Worm (Caenorhabditis elegans) whole organism, L4/young adult: ENCODE measurements around the gene syd-1.

Experiments
- W03F9.2 ChIP-seq: fragments of 150-350 bp; optimal IDR thresholded peaks from 2 replicates; lab custom pipeline; 2014; ENCODE audit warnings: missing biosample characterization, missing genetic modification characterization
- dao-5 ChIP-seq: sonication (generic microtip); optimal IDR thresholded peaks from 2 replicates; lab custom pipeline; 2016; ENCODE audit warnings: missing genotype, missing genetic modification characterization, moderate library complexity, missing compliant biosample characterization
- him-1 ChIP-seq: sonication (generic microtip); optimal IDR thresholded peaks from 2 replicates; lab custom pipeline; 2016; ENCODE audit warnings: missing genotype, missing genetic modification reagents, missing genetic modification characterization, missing compliant biosample characterization

Gene syd-1

DNA sequence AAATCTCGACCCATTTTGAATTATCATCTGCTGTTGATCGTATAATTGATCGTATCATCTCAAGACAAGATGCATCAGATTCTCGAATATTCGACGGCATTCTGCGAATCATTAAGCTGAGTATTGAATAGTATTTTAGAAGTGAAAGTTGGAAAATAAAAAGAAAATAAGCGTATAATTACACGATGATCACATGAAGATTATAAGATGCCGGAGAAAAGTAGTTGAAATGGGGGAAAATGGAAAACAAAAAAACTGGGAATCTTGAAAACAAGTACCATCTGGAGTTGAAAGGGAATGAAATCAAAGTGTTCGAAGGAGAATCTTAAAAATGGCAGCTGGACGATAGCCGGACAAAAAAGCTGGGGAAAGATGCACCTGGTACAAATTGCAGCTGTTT, 25.7 kb upstream of the syd-1 start, which contains the start of gene R07G3.8:
TSS of gene R07G3.8 (minus strand) at position 101 of the 400 bp plus-strand sequence.
- TF ChIP-seq dao-5 (tag; lab: Kevin White, UChicago) (no peak), him-1 (tag; lab: Kevin White, UChicago) (no peak), W03F9.2 (tag; lab: Kevin White, UChicago) (no peak)

DNA sequence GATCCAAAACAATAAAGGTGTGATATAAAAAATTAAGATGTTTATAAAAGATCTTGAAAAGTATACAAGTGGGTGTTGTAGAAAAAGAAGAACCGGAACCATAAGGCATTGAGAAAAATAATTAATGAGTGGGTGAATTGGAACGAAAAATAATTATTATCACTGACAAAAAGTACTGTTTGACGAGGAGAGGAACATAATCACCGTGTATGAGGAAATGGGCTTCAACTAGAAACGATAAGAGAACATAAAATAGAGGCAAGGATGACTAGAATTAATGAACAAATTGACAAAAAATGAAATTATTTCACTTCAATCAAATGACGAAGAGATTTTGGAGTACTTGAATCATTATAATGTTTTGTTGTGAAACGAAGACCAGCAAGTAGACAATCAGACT, 23.5 kb upstream of the syd-1 start:
- TF ChIP-seq dao-5 (tag; lab: Kevin White, UChicago): no peak
- no peak for TF ChIP-seq him-1 (tag; lab: Kevin White, UChicago)
- no peak for TF ChIP-seq W03F9.2 (tag; lab: Kevin White, UChicago)

DNA sequence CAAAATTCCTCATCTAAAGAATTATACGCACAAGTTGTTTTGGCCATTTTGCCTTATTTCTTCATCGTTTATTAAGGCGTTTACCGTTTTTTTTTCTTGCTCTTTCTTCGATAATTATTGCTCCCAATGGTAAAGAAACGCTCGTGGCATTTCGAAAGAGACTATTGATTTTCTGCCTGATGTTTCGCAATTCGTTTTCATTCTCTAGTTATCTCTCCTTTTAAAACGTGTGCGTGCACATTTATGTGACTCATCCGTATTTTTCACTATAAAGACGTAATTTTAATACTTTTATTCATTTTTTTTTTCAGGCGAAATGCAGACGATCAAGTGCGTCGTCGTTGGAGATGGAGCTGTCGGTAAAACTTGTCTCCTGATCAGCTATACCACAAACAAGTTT, 21.4 kb upstream of the syd-1 start, which contains the start of gene cdc-42:
TSS of gene cdc-42 (plus strand) at position 312 of the 400 bp plus-strand sequence.
- TF ChIP-seq him-1 (tag; lab: Kevin White, UChicago) (no peak), W03F9.2 (tag; lab: Kevin White, UChicago) (no peak), dao-5 (tag; lab: Kevin White, UChicago) (no peak)

DNA sequence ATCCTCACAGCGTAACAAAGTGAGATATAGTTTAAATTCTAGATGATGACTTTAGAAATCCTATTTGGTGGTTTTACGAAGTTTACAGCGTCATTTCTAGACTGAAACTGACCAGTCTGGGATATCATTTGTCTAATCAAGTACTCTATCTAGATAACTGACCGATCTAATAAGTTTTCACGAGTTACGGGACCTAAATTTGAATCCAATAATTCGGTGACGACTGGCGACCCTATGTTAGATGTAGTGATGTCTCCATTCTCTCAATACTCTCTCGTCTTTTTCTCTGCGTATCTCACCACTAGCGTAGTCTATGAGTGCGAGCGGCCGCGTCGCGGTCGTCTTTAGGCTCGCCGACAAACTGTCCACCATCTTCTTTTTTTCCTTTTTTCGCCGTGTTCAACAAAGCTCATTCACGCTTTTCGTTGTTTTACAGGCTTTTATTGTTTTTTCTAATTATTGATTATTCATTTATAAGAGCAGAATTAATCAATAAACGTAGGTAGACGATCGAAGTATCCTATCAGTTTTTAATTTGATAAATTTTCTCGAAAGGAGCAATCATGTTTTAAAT, 20.7 kb upstream of the syd-1 start:
- TF ChIP-seq him-1 (tag; lab: Kevin White, UChicago): no peak
- TF ChIP-seq W03F9.2 (tag; lab: Kevin White, UChicago): no peak
- TF ChIP-seq dao-5 (tag; lab: Kevin White, UChicago): no peak

DNA sequence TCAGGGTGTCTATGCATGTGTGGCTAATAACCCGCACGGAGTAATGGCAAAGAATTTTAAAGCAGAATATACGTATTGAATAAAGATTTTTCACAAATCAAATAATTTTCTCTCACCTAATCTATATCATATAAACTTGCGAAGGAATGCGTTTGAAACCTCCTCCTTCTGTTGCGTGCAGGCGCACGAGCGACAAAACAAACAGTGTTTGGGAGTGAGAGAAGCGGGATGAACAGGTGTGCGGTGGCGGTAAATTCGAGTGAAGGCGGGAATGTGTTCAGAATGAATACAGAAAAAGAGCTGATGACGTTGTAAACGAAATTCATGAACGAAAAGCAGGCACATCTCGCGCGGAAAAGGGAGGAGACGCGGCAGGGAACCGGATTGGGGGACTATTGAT, 19.6 kb upstream of the syd-1 start:
- TF ChIP-seq dao-5 (tag; lab: Kevin White, UChicago): no peak
- TF ChIP-seq him-1 (tag; lab: Kevin White, UChicago): no peak
- TF ChIP-seq W03F9.2 (tag; lab: Kevin White, UChicago): no peak

DNA sequence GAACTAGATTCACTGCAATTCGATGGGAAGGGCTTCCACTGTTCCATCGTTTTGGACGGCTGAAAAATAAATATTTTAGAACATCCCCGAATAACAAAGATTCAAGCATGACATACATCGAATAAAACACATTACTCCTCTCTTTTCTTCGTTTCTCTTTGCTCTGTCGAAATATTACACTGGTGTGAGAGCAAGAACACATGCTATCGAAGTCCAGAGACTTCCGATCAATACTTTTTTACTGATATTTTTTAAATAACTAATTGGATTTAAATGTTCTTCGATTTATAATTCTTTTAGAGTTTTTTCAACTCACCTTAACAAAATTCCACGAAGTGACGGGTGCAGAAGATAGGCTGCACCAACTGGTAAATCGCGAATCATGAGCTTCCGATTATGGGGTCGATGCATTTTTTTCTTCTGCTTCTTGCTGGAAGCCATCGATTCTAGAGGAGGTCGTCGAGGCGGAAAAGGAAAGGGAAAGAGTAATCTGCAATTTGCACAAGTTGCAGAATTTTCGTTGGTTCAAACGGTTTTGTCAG, 18.6 kb upstream of the syd-1 start, which contains the start of the genes oig-4 and R07G3.7:
TSS of gene oig-4 (plus strand) at position 301 of the 542 bp plus-strand sequence.
TSS of gene R07G3.7 (minus strand) at position 492 of the 542 bp plus-strand sequence.
- TF ChIP-seq W03F9.2 (tag; lab: Kevin White, UChicago): no peak
- no peak for TF ChIP-seq dao-5 (tag; lab: Kevin White, UChicago)
- no peak for TF ChIP-seq him-1 (tag; lab: Kevin White, UChicago)

DNA sequence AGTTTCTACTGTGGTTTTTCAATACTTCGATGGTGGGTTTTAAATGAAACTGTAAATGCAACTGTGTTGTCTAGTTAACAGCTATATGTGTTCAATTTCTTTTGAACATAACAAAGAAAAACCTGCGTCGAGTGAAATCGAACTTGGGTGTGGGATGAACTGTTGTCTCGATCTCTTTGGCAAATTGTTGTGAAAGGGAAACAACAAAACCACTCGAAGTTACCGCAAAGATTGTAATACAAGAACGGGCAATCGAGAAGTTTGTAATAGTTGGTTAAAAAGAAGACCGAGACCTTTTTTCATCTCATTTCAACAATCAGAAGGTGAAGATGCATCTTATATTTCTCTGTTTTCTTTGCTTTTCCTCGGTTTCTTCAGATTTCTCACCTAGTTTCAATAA, 13.2 kb upstream of the syd-1 start, which contains the start of gene lips-17:
TSS of gene lips-17 (plus strand) at position 301 of the 400 bp plus-strand sequence.
- TF ChIP-seq W03F9.2 (tag; lab: Kevin White, UChicago) (no peak), him-1 (tag; lab: Kevin White, UChicago) (no peak), dao-5 (tag; lab: Kevin White, UChicago) (no peak)

DNA sequence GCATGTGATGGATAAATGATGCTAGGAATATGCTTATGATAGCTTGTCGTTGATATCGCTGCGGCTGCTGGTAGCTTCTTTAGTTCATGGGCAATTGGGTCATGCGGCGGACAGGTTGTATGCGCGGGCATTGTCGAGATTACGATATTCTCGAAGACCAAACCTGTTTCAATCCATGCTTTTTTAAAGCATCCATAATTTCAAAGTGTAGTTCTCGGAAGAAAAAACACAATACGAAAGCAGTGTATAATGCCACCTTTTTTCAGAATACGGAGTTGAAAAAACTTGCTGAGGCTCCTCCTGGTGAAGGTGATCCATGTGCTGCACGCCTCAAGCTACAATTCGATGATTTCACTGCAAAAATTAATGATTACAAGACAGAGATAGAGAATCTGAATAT, 10.6 kb upstream of the syd-1 start, which contains the start of gene osm-8:
TSS of gene osm-8 (minus strand) at position 101 of the 400 bp plus-strand sequence.
- TF ChIP-seq W03F9.2 (tag; lab: Kevin White, UChicago) (no peak), dao-5 (tag; lab: Kevin White, UChicago) (no peak), him-1 (tag; lab: Kevin White, UChicago) (no peak)

DNA sequence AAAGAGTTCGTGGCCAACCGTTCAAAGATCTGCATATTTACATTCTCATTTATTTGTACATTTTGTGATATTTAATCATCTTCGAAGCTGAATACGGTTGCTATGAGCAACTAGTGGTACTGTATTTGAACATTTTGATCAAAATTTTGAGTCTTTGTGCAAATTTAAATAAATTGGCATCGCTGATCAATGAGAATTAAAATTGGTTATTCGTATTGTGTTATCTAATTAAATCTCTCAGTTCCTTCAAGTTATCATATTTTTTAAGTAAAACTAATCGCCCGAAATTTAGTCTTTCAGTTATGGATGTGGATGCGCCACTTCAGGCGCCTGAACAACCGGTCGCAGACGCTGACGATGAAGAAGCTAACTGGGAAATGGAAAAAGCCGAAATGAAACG, 4.6 kb upstream of the syd-1 start, which contains the start of gene npp-21:
TSS of gene npp-21 (plus strand) at position 301 of the 400 bp plus-strand sequence.
- no peak for TF ChIP-seq him-1 (tag; lab: Kevin White, UChicago)
- TF ChIP-seq dao-5 (tag; lab: Kevin White, UChicago): no peak
- no peak for TF ChIP-seq W03F9.2 (tag; lab: Kevin White, UChicago)

DNA sequence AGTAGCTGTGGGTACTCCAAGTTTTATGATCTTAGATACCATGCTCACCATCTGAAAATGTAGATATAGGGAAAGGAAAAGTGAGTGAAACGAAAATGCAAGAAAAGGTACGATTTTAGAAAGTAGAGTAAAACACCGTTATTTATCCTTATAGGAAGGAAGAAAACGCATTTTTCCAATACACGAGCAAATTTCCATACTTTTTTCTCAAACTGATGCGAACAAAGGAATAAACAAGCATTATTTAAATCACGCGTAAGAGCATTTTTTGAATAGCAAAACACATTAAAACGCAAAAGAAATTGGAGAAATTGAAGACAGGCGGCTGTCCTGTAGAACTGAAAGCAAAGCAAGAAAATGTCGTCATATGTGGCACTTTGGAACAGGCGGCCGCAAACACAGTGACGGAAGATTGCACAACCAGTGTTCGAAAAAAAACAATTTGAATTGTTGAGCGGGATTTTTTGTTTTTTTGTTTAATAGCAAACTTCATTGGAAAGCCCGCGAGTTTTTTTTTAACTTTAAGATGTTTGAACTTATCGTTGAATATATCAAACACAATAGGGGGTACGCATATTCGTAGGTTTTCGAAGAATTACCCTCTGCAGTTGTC, 4.1 kb upstream of the syd-1 start, which contains the start of gene pgam-5:
TSS of gene pgam-5 (minus strand) at position 51 of the 613 bp plus-strand sequence.
- TF ChIP-seq W03F9.2 (tag; lab: Kevin White, UChicago) (no peak), dao-5 (tag; lab: Kevin White, UChicago) (no peak), him-1 (tag; lab: Kevin White, UChicago) (no peak)

DNA sequence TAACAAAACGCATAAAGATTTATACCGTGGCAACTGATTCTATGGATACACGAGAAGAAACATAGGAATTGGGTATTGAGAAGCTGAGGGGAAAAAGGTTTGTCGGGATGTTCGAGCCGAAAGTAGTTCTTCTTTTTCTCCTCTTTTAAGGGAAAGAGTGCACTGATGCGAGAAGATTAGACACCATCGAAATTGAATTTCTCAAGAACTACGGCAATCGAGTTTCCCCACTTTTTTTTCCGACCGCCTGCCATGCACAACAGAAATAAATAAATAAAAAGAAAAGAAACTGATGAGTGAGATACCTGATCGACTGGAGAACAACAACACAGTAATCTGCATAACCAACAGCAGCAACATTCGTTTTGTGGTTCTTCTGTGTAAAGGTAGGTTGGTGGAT, 450 bp downstream of the syd-1 start:
- no peak for TF ChIP-seq him-1 (tag; lab: Kevin White, UChicago)
- TF ChIP-seq dao-5 (tag; lab: Kevin White, UChicago): no peak
- no peak for TF ChIP-seq W03F9.2 (tag; lab: Kevin White, UChicago)

DNA sequence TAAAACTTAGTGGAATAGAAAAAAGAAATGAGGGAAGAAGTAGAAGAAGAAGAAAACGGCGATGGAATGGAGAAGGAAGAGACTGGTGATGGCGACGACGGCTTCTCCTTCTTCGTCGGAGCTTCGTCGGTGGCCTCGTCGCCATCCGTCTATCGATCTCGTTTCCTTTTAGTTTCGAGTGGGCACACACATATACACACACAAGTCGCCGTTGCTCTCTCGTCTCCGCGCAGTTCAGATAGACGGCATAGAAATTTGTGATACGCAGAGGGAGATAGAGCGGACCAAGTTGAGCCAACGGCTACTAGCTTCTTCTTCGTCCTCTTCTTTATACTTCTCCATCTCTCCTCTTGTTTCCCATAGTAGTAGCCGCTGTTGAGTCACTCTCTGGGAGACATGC, 1.5 kb downstream of the syd-1 start:
- TF ChIP-seq W03F9.2 (tag; lab: Kevin White, UChicago) (no peak), him-1 (tag; lab: Kevin White, UChicago) (peak; percentile 21)

DNA sequence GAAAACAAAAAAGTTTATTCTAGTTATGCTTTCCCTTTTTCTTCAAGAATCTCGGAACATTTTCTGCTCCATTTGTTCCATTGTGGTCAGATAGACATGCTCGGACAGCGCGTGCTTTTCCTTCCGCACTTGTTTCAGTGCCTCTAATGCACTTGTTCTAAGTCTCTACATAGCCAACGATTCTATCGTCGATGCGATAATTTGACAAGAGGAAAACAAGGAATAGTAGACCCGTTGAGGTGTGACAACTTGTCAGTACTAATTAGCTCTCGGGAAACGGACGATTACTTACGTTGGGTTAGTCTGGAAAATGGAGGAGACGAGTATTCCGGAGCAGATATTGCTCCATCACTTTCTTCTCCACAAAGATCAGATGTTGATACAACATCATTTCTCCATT, 6.4 kb downstream of the syd-1 start:
- no peak for TF ChIP-seq dao-5 (tag; lab: Kevin White, UChicago)
- no peak for TF ChIP-seq W03F9.2 (tag; lab: Kevin White, UChicago)
- no peak for TF ChIP-seq him-1 (tag; lab: Kevin White, UChicago)
